Fruit fly (Drosophila melanogaster): ENCODE results near the gene CG5895.

Gene CG5895

DNA sequence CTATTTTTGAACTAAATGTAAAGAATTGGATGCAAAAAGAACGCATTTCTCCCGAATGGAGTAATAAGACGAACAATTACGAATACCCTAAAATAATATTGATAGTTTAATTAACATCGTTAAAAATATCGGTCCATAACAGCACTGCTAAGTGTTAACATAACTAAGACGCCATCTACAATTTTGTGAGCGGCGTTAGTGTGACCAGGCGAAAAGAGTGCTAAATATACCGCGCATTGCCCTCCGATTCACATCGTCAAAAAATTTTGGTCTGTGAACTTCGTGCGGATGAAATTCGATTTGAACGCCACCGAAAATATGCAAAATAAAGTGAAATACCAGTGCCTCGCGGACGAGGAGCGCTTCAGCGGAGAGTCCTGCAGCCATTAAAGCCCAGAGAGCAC, 16.4 kb downstream of the CG5895 start, which contains the start of gene Mbs (continued):
- TF ChIP-seq YL-1 (GFP tag; optimal IDR thresholded peaks at IDR 0.05) (peak; percentile 73), CG11456 (GFP tag; IDR thresholded peaks at IDR 0.05) (peak; percentile 52; the same call in 1 of the 3 replicates), nmo (GFP tag; optimal IDR thresholded peaks at IDR 0.05) (no peak), CG8359 (GFP tag; optimal IDR thresholded peaks at IDR 0.05; ENCODE audit: borderline replicate concordance) (no peak), CG14441 (GFP tag; IDR thresholded peaks at IDR 0.05) (no peak), HHEX (GFP tag; optimal IDR thresholded peaks at IDR 0.05) (peak; percentile 12), unc-4 (GFP tag; IDR thresholded peaks at IDR 0.05; ENCODE audit: partially characterized antibody) (peak; percentile 64), ci (GFP tag; IDR thresholded peaks at IDR 0.05) (peak; percentile 62; the same call in 2 of the 3 replicates), pzg (GFP tag; optimal IDR thresholded peaks at IDR 0.05) (peak; percentile 80), maf-S (GFP tag; optimal IDR thresholded peaks at IDR 0.05) (no peak), CG6689 (GFP tag; IDR thresholded peaks at IDR 0.05) (no peak), Kr (GFP tag; optimal IDR thresholded peaks at IDR 0.05) (no peak), CG10321 (GFP tag; IDR thresholded peaks at IDR 0.05) (no peak), eyg (GFP tag; optimal IDR thresholded peaks at IDR 0.05) (no peak), p53 (GFP tag; optimal IDR thresholded peaks at IDR 0.05) (no peak), Hmr (GFP tag; optimal IDR thresholded peaks at IDR 0.05) (peak; percentile 63), bcd (GFP tag; optimal IDR thresholded peaks at IDR 0.05) (no peak), ftz-f1 (GFP tag; optimal IDR thresholded peaks at IDR 0.05) (no peak), CG5245 (GFP tag; optimal IDR thresholded peaks at IDR 0.05) (no peak), Deaf1 (tag; optimal IDR thresholded peaks at IDR 0.05) (peak; percentile 58), ERR (GFP tag; optimal IDR thresholded peaks at IDR 0.05) (peak; percentile 1), CG6765 (GFP tag; optimal IDR thresholded peaks at IDR 0.05) (peak; percentile 55), Sry-δ (GFP tag; optimal IDR thresholded peaks at IDR 0.05) (peak; percentile 49), E2f2 (GFP tag; IDR thresholded peaks at IDR 0.05) (peak; percentile 55), Hr39 (optimal IDR thresholded peaks at IDR 0.05) (no peak), CG1529 (GFP tag; optimal IDR thresholded peaks at IDR 0.05) (no peak), cwo (GFP tag; optimal IDR thresholded peaks at IDR 0.05) (no peak), CG11504 (tag; optimal IDR thresholded peaks at IDR 0.05) (peak; percentile 6), CG2120 (GFP tag; optimal IDR thresholded peaks at IDR 0.05) (no peak), CG12071 (GFP tag; optimal IDR thresholded peaks at IDR 0.05) (peak; percentile 6), CG32767 (GFP tag; IDR thresholded peaks at IDR 0.05) (no peak), gro (GFP tag; optimal IDR thresholded peaks at IDR 0.05) (peak; percentile 16), dmrt11E (tag; optimal IDR thresholded peaks at IDR 0.05) (no peak), abd-A (tag; optimal IDR thresholded peaks at IDR 0.05) (peak; percentile 61), CG10267 (tag; optimal IDR thresholded peaks at IDR 0.05) (peak; percentile 9), CG13296 (GFP tag; optimal IDR thresholded peaks at IDR 0.05) (peak; percentile 57), CG12744 (GFP tag; optimal IDR thresholded peaks at IDR 0.05) (no peak), Jarid2 (GFP tag; optimal IDR thresholded peaks at IDR 0.05) (peak; percentile 51), CG31365 (tag; optimal IDR thresholded peaks at IDR 0.05) (peak; percentile 36), CG10147 (GFP tag; optimal IDR thresholded peaks at IDR 0.05) (peak; percentile 9), CG12299 (tag; optimal IDR thresholded peaks at IDR 0.05) (no peak), HLHmδ (GFP tag; optimal IDR thresholded peaks at IDR 0.05) (peak; percentile 51), CG34422 (GFP tag; IDR thresholded peaks at IDR 0.05) (peak; percentile 50; the same call in 1 of the 3 replicates), wor (GFP tag; IDR thresholded peaks at IDR 0.05) (no peak), Sin3A (optimal IDR thresholded peaks at IDR 0.05) (peak; percentile 27), zen (tag; optimal IDR thresholded peaks at IDR 0.05) (no peak), ems (GFP tag; optimal IDR thresholded peaks at IDR 0.05) (no peak), Rfx (GFP tag; IDR thresholded peaks at IDR 0.05) (peak; percentile 60), CG2129 (GFP tag; IDR thresholded peaks at IDR 0.05; ENCODE audit: partially characterized antibody) (peak; percentile 57; the same call in 1 of the 2 replicates), CG12769 (tag; optimal IDR thresholded peaks at IDR 0.05) (no peak), TFAM (GFP tag; optimal IDR thresholded peaks at IDR 0.05) (no peak), Gug (GFP tag; IDR thresholded peaks at IDR 0.05) (no peak)
